Fruit fly (Drosophila melanogaster) whole organism: Measurements from ENCODE around the gene Vps26.

Experiments
- CG8478 ChIP-seq: fragments of >200 bp; optimal IDR thresholded peaks from 2 replicates; lab custom pipeline; 2018; ENCODE audit warnings: inconsistent platforms
- Dll ChIP-seq: fragments of >200 bp; optimal IDR thresholded peaks from 2 replicates; lab custom pipeline; 2017
- EcR ChIP-seq, 2 experiments: fragments of >200 bp; optimal IDR thresholded peaks; 2 replicates each; lab custom pipeline; 2017; ENCODE audit warnings: missing biosample characterization in 2 of 2, missing genetic modification characterization in 2 of 2, missing genetic modification reagents in 2 of 2
- pan ChIP-seq: fragments of >200 bp; optimal IDR thresholded peaks from 2 replicates; lab custom pipeline; 2017
- psq ChIP-seq: fragments of >200 bp; optimal IDR thresholded peaks from 2 replicates; lab custom pipeline; 2017
- usp ChIP-seq: fragments of >200 bp; optimal IDR thresholded peaks from 2 replicates; lab custom pipeline; 2017; ENCODE audit warnings: missing biosample characterization, missing genetic modification characterization, mixed read lengths

DNA sequence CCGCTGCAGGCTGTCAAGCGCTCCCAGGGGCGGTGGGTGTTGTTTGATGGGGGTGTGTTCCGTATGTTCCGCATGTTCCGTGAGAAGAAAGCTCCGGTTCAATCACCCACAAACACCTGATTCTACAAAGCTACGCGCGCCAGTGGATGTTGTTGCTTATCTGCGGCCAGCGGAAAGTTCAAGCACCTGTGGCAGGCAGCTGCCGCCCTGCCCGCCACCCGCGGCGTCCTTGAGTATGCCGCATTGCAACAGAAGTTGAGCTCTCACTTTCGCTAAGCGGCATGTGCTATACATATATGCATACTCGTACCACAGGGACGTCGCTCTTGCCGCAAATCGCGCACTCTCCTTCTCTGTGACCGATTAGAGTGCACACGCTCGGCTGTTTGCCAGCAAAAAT lies 45.6 kb upstream of the Vps26 start:
- no peak for TF ChIP-seq psq (lab: Kevin White, UChicago)
- no peak for TF ChIP-seq CG8478 (lab: Kevin White, UChicago)
- TF ChIP-seq usp (GFP tag; lab: Kevin White, UChicago): no peak
- no peak for TF ChIP-seq pan (lab: Kevin White, UChicago)
- TF ChIP-seq Dll: no peak
- TF ChIP-seq EcR (GFP tag; optimal IDR thresholded peaks at IDR 0.05; lab: Kevin White, UChicago): peak; percentile 39
